Worm (Caenorhabditis elegans) whole organism, L4/young adult: ENCODE measurements around the gene ZC477.7.

Source experiments
- W03F9.2 ChIP-seq: fragments of 150-350 bp; optimal IDR thresholded peaks from 2 replicates; lab custom pipeline; 2014; ENCODE audit warnings: missing biosample characterization, missing genetic modification characterization
- dao-5 ChIP-seq: sonication (generic microtip); optimal IDR thresholded peaks from 2 replicates; lab custom pipeline; 2016; ENCODE audit warnings: missing genotype, missing genetic modification characterization, moderate library complexity, missing compliant biosample characterization
- him-1 ChIP-seq: sonication (generic microtip); optimal IDR thresholded peaks from 2 replicates; lab custom pipeline; 2016; ENCODE audit warnings: missing genotype, missing genetic modification reagents, missing genetic modification characterization, missing compliant biosample characterization

DNA sequence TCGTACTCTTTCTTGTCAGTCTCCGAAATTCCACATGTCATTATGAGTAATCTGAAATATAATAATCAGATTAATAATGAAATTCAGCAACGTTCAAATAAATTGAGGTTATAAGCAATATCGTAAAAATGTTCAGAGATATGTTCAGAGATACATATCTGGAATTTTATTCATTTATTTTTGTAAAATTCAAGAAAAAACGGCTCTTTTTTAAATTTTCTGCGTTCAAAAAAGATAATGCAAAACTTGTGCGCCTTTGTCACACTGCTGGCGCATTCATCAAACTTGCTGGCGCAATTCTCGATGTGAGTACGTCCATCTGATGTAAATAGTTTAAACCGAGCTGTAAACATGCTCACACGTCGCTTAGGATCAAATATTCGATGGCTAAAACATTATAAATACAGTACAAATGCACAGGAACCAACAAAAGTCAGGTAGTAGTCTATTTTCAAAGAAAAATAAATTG is 8.0 kb downstream of the ZC477.7 start, which contains the start of the genes rde-8 and ZC477.3:
- TF ChIP-seq dao-5 (tag; lab: Kevin White, UChicago) (no peak), him-1 (tag; lab: Kevin White, UChicago) (no peak), W03F9.2 (peak; percentile 75)
